Worm (Caenorhabditis elegans): ENCODE measurements around the gene R13D7.2.
A peak's percentile ranks its signal among the peaks of the same experiment; 100 is the strongest.

The R13D7.2 gene

ce11 chrV:7414909-7415308, 5.2 kb downstream of the R13D7.2 start, which contains the start of gene F18E3.12:
F18E3.12 (plus strand) TSS chrV:7414985.
- TF ChIP-seq ama-1 (optimal IDR thresholded peaks at IDR 0.05) (peak; percentile 77), egl-27 (tag; optimal IDR thresholded peaks at IDR 0.05) (no peak), nhr-10 (tag; optimal IDR thresholded peaks at IDR 0.05) (no peak), lsy-2 (tag; optimal IDR thresholded peaks at IDR 0.05) (no peak)

ce11 chrV:7415780-7416428, 6.2 kb downstream of the R13D7.2 start, which contains the start of gene F18E3.13:
F18E3.13 (plus strand) TSS chrV:7416164.
- TF ChIP-seq lin-11 (tag; optimal IDR thresholded peaks at IDR 0.05): no peak
- no peak for TF ChIP-seq snpc-4 (tag; optimal IDR thresholded peaks at IDR 0.05)
- TF ChIP-seq gmeb-1 (tag; optimal IDR thresholded peaks at IDR 0.05): no peak
- TF ChIP-seq peb-1 (tag; optimal IDR thresholded peaks at IDR 0.05): no peak
- no peak for TF ChIP-seq nhr-237 (tag; optimal IDR thresholded peaks at IDR 0.05)
- TF ChIP-seq nhr-23 (tag; optimal IDR thresholded peaks at IDR 0.05): no peak
- TF ChIP-seq blmp-1 (tag; optimal IDR thresholded peaks at IDR 0.05; ENCODE audit: insufficient read depth): peak; percentile 94
- no peak for TF ChIP-seq dmd-4 (tag; optimal IDR thresholded peaks at IDR 0.05)
- no peak for TF ChIP-seq ceh-16 (tag; optimal IDR thresholded peaks at IDR 0.05)
- peak; percentile 48 for TF ChIP-seq sem-4 (tag; optimal IDR thresholded peaks at IDR 0.05)
- TF ChIP-seq Y55F3AM.14 (GFP tag; optimal IDR thresholded peaks at IDR 0.05): peak; percentile 46
- TF ChIP-seq aly-2 (tag; optimal IDR thresholded peaks at IDR 0.05): no peak
- peak; percentile 21 for TF ChIP-seq fos-1 (tag; optimal IDR thresholded peaks at IDR 0.05)
- peak; percentile 69 for TF ChIP-seq nhr-129 (tag; optimal IDR thresholded peaks at IDR 0.05)
- no peak for TF ChIP-seq zag-1 (tag; optimal IDR thresholded peaks at IDR 0.05)
- no peak for TF ChIP-seq C34F6.9 (tag; optimal IDR thresholded peaks at IDR 0.05)
- no peak for TF ChIP-seq nhr-12 (tag; optimal IDR thresholded peaks at IDR 0.05)
- TF ChIP-seq unc-39 (tag; optimal IDR thresholded peaks at IDR 0.05): no peak
- no peak for TF ChIP-seq lin-13 (GFP tag; optimal IDR thresholded peaks at IDR 0.05)
- TF ChIP-seq alr-1 (tag; optimal IDR thresholded peaks at IDR 0.05): no peak
- no peak for TF ChIP-seq crh-2 (tag; optimal IDR thresholded peaks at IDR 0.05)
- TF ChIP-seq ZK546.5 (tag; optimal IDR thresholded peaks at IDR 0.05): no peak
- TF ChIP-seq ztf-11 (tag; optimal IDR thresholded peaks at IDR 0.05): no peak
- peak; percentile 63 for TF ChIP-seq nhr-6 (tag; optimal IDR thresholded peaks at IDR 0.05)
- TF ChIP-seq F13H6.1 (tag; optimal IDR thresholded peaks at IDR 0.05): peak; percentile 35
- TF ChIP-seq ama-1 (optimal IDR thresholded peaks at IDR 0.05): peak; percentile 86
- TF ChIP-seq elt-3 (tag; optimal IDR thresholded peaks at IDR 0.05): no peak
- no peak for TF ChIP-seq mbf-1 (tag; optimal IDR thresholded peaks at IDR 0.05)
- TF ChIP-seq egl-27 (tag; optimal IDR thresholded peaks at IDR 0.05): peak; percentile 65
- TF ChIP-seq mab-5 (tag; optimal IDR thresholded peaks at IDR 0.05): no peak
- no peak for TF ChIP-seq unc-62 (GFP tag; optimal IDR thresholded peaks at IDR 0.05)
- no peak for TF ChIP-seq nhr-11 (tag; optimal IDR thresholded peaks at IDR 0.05)
- TF ChIP-seq nhr-25 (tag; optimal IDR thresholded peaks at IDR 0.05): peak; percentile 93
- no peak for TF ChIP-seq ceh-82 (tag; optimal IDR thresholded peaks at IDR 0.05)
- TF ChIP-seq elt-1 (tag; optimal IDR thresholded peaks at IDR 0.05): no peak
- no peak for TF ChIP-seq ztf-1 (GFP tag; conservative IDR thresholded peaks at IDR 0.05)
- TF ChIP-seq nhr-77 (tag; optimal IDR thresholded peaks at IDR 0.05): no peak
- TF ChIP-seq mdl-1 (tag; optimal IDR thresholded peaks at IDR 0.05): peak; percentile 7 to 63
- TF ChIP-seq sma-9 (GFP tag; optimal IDR thresholded peaks at IDR 0.05): peak; percentile 95
- no peak for TF ChIP-seq sma-9 (tag; optimal IDR thresholded peaks at IDR 0.05)
- peak; percentile 94 for TF ChIP-seq sma-3 (GFP tag; optimal IDR thresholded peaks at IDR 0.05)
- peak in 1 of 2 experiments; percentile 25 for TF ChIP-seq lsy-2 (tag; optimal IDR thresholded peaks at IDR 0.05)
- TF ChIP-seq unc-55 (GFP tag; optimal IDR thresholded peaks at IDR 0.05): no peak
- no peak for TF ChIP-seq nhr-10 (tag; optimal IDR thresholded peaks at IDR 0.05)
- no peak for TF ChIP-seq lin-39 (tag; optimal IDR thresholded peaks at IDR 0.05)
- no peak for TF ChIP-seq ztf-4 (tag; optimal IDR thresholded peaks at IDR 0.05)
- TF ChIP-seq R02D3.7 (tag; optimal IDR thresholded peaks at IDR 0.05): no peak
- TF ChIP-seq skn-1 (tag; optimal IDR thresholded peaks at IDR 0.05): no peak
- TF ChIP-seq nhr-21 (tag; optimal IDR thresholded peaks at IDR 0.05): peak; percentile 97
